Worm (Caenorhabditis elegans) whole organism, L4 larva: ENCODE data around the gene clc-27.

ENCODE experiments used
- D1046.2 ChIP-seq: fragments of 200-800 bp; sonication (Bioruptor generic); IDR thresholded peaks from 2 replicates; pipeline ENCODE4 v1.3.6; 2022; ENCODE audit warnings: missing genetic modification characterization, missing compliant biosample characterization
- R02D3.7 ChIP-seq: fragments of 150-350 bp; sonication (generic microtip); optimal IDR thresholded peaks from 3 replicates; lab custom pipeline; 2014; ENCODE audit warnings: missing biosample characterization, missing genetic modification characterization
- ceh-28 ChIP-seq: fragments of 150-350 bp; optimal IDR thresholded peaks from 2 replicates; lab custom pipeline; 2014; ENCODE audit warnings: missing biosample characterization, missing genetic modification reagents, missing genetic modification characterization
- ceh-82 ChIP-seq: sonication (generic microtip); optimal IDR thresholded peaks from 2 replicates; lab custom pipeline; 2017; ENCODE audit warnings: missing biosample characterization, missing genetic modification characterization
- cey-2 ChIP-seq: sonication (generic microtip); optimal IDR thresholded peaks from 3 replicates; lab custom pipeline; 2017; ENCODE audit warnings: missing genetic modification characterization, mild to moderate bottlenecking, missing compliant biosample characterization, antibody characterized with exemption, borderline replicate concordance; ENCODE audit not compliant: insufficient read depth
- daf-16 ChIP-seq, 3 experiments: sonication (generic microtip); optimal IDR thresholded peaks; 2 replicates each; lab custom pipeline; 2016 to 2017; ENCODE audit warnings: missing genetic modification characterization in 3 of 3, missing genetic modification reagents in 3 of 3, mild to moderate bottlenecking in 2 of 3, missing compliant biosample characterization in 2 of 3, missing biosample characterization in 1 of 3, moderate library complexity in 1 of 3
- egl-27 ChIP-seq: sonication (generic microtip); optimal IDR thresholded peaks from 3 replicates; lab custom pipeline; 2017; ENCODE audit warnings: missing biosample characterization, missing genetic modification reagents, missing genetic modification characterization
- fos-1 ChIP-seq: fragments of 150-350 bp; optimal IDR thresholded peaks from 2 replicates; lab custom pipeline; 2014; ENCODE audit warnings: missing biosample characterization, missing genetic modification characterization
- jun-1 ChIP-seq: fragments of 150-350 bp; optimal IDR thresholded peaks from 2 replicates; lab custom pipeline; 2014; ENCODE audit warnings: missing biosample characterization, missing genetic modification reagents, missing genetic modification characterization
- lin-15B ChIP-seq: fragments of 150-350 bp; sonication (generic microtip); optimal IDR thresholded peaks from 3 replicates; lab custom pipeline; 2014; ENCODE audit warnings: missing biosample characterization, missing genetic modification characterization
- lin-39 ChIP-seq: fragments of 150-350 bp; optimal IDR thresholded peaks from 2 replicates; lab custom pipeline; 2014; ENCODE audit warnings: missing biosample characterization, missing genetic modification reagents, missing genetic modification characterization
- mep-1 ChIP-seq: fragments of 150-350 bp; sonication (generic microtip); optimal IDR thresholded peaks from 3 replicates; lab custom pipeline; 2014; ENCODE audit warnings: missing biosample characterization, missing genetic modification characterization
- nhr-6 ChIP-seq: fragments of 150-350 bp; optimal IDR thresholded peaks from 2 replicates; lab custom pipeline; 2014; ENCODE audit warnings: missing biosample characterization, missing genetic modification characterization
- unc-62 ChIP-seq, 3 experiments: fragments of 150-350 bp in 1 of 3; sonication (generic microtip); optimal IDR thresholded peaks in 2 of 3; peaks in 1 of 3; 1 replicate in 1 of 3; 2 replicates in 2 of 3; lab custom pipeline; 2014 to 2017; ENCODE audit warnings: missing biosample characterization in 3 of 3, missing genetic modification characterization in 3 of 3, missing genetic modification reagents in 3 of 3, missing genotype in 1 of 3

- TF ChIP-seq lin-39 (no peak), fos-1 (tag; lab: Kevin White, UChicago) (no peak), ceh-82 (tag; lab: Kevin White, UChicago) (no peak), daf-16 (GFP tag; optimal IDR thresholded peaks at IDR 0.05; lab: Kevin White, UChicago) (no peak), daf-16 (tag; optimal IDR thresholded peaks at IDR 0.05; lab: Kevin White, UChicago) (peak; percentile 61), mep-1 (tag; lab: Kevin White, UChicago) (no peak), unc-62 (GFP tag; optimal IDR thresholded peaks at IDR 0.05 in 1 of 2; lab: Kevin White, UChicago) (peak in 1 of 2 experiments; percentile 31), unc-62 (tag; optimal IDR thresholded peaks at IDR 0.05; lab: Kevin White, UChicago) (no peak), cey-2 (tag; lab: Kevin White, UChicago) (no peak), nhr-6 (tag; lab: Kevin White, UChicago) (no peak), lin-15B (tag; lab: Kevin White, UChicago) (no peak), D1046.2 (GFP tag; lab: Robert Waterston, UW) (no peak), ceh-28 (tag; lab: Kevin White, UChicago) (no peak), R02D3.7 (tag; lab: Kevin White, UChicago) (no peak), jun-1 (tag; lab: Kevin White, UChicago) (no peak), egl-27 (tag; lab: Kevin White, UChicago) (no peak)
Observed at ce11 chrIII:1008091-1008490, at the start of gene clc-27.
